Worm (Caenorhabditis elegans): ENCODE measurements around the gene F10E9.2.

- no peak for TF ChIP-seq fos-1 (tag; optimal IDR thresholded peaks at IDR 0.05)
- no peak for TF ChIP-seq unc-62 (GFP tag; optimal IDR thresholded peaks at IDR 0.05)
- no peak for TF ChIP-seq nhr-28 (tag; optimal IDR thresholded peaks at IDR 0.05)
- peak; percentile 97 for TF ChIP-seq pha-4 (tag; optimal IDR thresholded peaks at IDR 0.05)
- TF ChIP-seq elt-1 (tag; optimal IDR thresholded peaks at IDR 0.05): no peak
- no peak for TF ChIP-seq nhr-76 (tag; optimal IDR thresholded peaks at IDR 0.05)
- TF ChIP-seq nhr-77 (tag; optimal IDR thresholded peaks at IDR 0.05): no peak
- peak; percentile 56 for TF ChIP-seq elt-2 (tag; optimal IDR thresholded peaks at IDR 0.05)
Measured at ce11 chrIII:8358213-8358672, 45.8 kb downstream of the F10E9.2 start, which contains the start of the genes R05D3.8 and rfp-1.

Data from whole organism, L3 larva.